Worm (Caenorhabditis elegans) whole organism, L3 larva: ENCODE results near the gene F58F12.4.

ENCODE experiments used
- aly-2 ChIP-seq: fragments of 150-350 bp; optimal IDR thresholded peaks from 2 replicates; lab custom pipeline; 2014; ENCODE audit warnings: missing biosample characterization, missing genetic modification characterization
- ama-1 ChIP-seq: fragments of 150-350 bp; optimal IDR thresholded peaks from 2 replicates; lab custom pipeline; 2018
- ceh-82 ChIP-seq: fragments of 150-350 bp; optimal IDR thresholded peaks from 2 replicates; lab custom pipeline; 2014; ENCODE audit warnings: missing biosample characterization, missing genetic modification characterization
- ceh-9 ChIP-seq: sonication (generic microtip); optimal IDR thresholded peaks from 2 replicates; lab custom pipeline; 2018; ENCODE audit warnings: missing biosample characterization, missing genetic modification characterization
- elt-1 ChIP-seq: fragments of 150-350 bp; optimal IDR thresholded peaks from 2 replicates; lab custom pipeline; 2014; ENCODE audit warnings: missing biosample characterization, missing genetic modification characterization
- fkh-10 ChIP-seq: sonication (generic microtip); optimal IDR thresholded peaks from 2 replicates; lab custom pipeline; 2017; ENCODE audit warnings: missing biosample characterization, missing genetic modification reagents, missing genetic modification characterization
- mdl-1 ChIP-seq: fragments of 150-350 bp; optimal IDR thresholded peaks from 2 replicates; lab custom pipeline; 2014; ENCODE audit warnings: missing biosample characterization, missing genetic modification characterization
- nfya-1 ChIP-seq: sonication (generic microtip); optimal IDR thresholded peaks from 2 replicates; lab custom pipeline; 2017; ENCODE audit warnings: missing genetic modification characterization, mild to moderate bottlenecking, missing compliant biosample characterization, antibody characterized with exemption, moderate library complexity; ENCODE audit not compliant: insufficient read depth
- nhr-76 ChIP-seq: fragments of 150-350 bp; sonication (generic microtip); optimal IDR thresholded peaks from 5 replicates; lab custom pipeline; 2014; ENCODE audit warnings: missing biosample characterization, missing genetic modification characterization
- sea-2 ChIP-seq: fragments of 150-350 bp; sonication (generic microtip); optimal IDR thresholded peaks from 4 replicates; lab custom pipeline; 2014; ENCODE audit warnings: missing biosample characterization, missing genetic modification reagents, missing genetic modification characterization
- unc-39 ChIP-seq: sonication (generic microtip); optimal IDR thresholded peaks from 4 replicates; lab custom pipeline; 2017; ENCODE audit warnings: missing biosample characterization, missing genetic modification characterization
- ztf-11 ChIP-seq: fragments of 150-350 bp; optimal IDR thresholded peaks from 2 replicates; lab custom pipeline; 2014; ENCODE audit warnings: missing biosample characterization, missing genetic modification characterization
- ztf-4 ChIP-seq: fragments of 150-350 bp; optimal IDR thresholded peaks from 2 replicates; lab custom pipeline; 2014; ENCODE audit warnings: missing biosample characterization, missing genetic modification characterization

ce11 chrII:6387937-6388336 lies 1.4 kb downstream of the F58F12.4 start, which contains the start of gene F58F12.2:
- TF ChIP-seq ama-1 (lab: Kevin White, UChicago) (no peak), ceh-9 (tag; lab: Kevin White, UChicago) (no peak), ztf-11 (tag; lab: Kevin White, UChicago) (no peak), unc-39 (no peak), elt-1 (tag; lab: Kevin White, UChicago) (no peak), fkh-10 (GFP tag; lab: Kevin White, UChicago) (no peak), ceh-82 (no peak), nhr-76 (no peak), ztf-4 (tag; lab: Kevin White, UChicago) (no peak), nfya-1 (no peak), mdl-1 (tag; lab: Kevin White, UChicago) (no peak), aly-2 (tag; lab: Kevin White, UChicago) (no peak), sea-2 (no peak)
